Fruit fly (Drosophila melanogaster) whole organism: Measurements from ENCODE around the gene eIF2beta.
A peak's percentile ranks its signal among the peaks of the same experiment; 100 is the strongest.

Experiments
- CG8478 ChIP-seq: fragments of >200 bp; optimal IDR thresholded peaks from 2 replicates; lab custom pipeline; 2018; ENCODE audit warnings: inconsistent platforms
- Dll ChIP-seq: fragments of >200 bp; optimal IDR thresholded peaks from 2 replicates; lab custom pipeline; 2017
- pan ChIP-seq: fragments of >200 bp; optimal IDR thresholded peaks from 2 replicates; lab custom pipeline; 2017
- psq ChIP-seq: fragments of >200 bp; optimal IDR thresholded peaks from 2 replicates; lab custom pipeline; 2017
- usp ChIP-seq: fragments of >200 bp; optimal IDR thresholded peaks from 2 replicates; lab custom pipeline; 2017; ENCODE audit warnings: missing biosample characterization, missing genetic modification characterization, mixed read lengths

DNA sequence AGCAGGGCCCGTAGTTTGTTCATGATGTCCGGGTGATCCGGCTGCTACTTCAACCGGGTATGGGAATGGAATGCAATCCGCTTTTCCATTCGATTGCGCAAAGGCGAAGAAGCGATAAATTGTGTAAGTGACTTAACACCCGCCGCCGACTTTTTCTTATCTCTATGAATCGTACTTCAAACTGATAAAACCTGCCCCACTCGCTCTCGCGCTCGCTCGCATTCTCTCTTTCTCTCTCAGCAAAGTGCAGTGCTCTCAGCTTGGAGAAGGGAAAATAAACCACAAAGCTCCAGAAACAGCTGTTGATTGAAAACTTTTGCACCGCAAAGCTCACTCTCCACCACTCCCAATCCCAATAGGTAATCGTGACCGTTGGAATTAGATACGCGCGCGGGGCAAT, 36.6 kb downstream of the eIF2beta start:
- TF ChIP-seq usp (no peak), pan (lab: Kevin White, UChicago) (no peak), CG8478 (no peak), psq (no peak), Dll (lab: Kevin White, UChicago) (peak; percentile 98)
